Worm (Caenorhabditis elegans) whole organism, L4 larva: ENCODE results near the gene M01H9.5.

Experiments used
- D1046.2 ChIP-seq: fragments of 200-800 bp; sonication (Bioruptor generic); IDR thresholded peaks from 2 replicates; pipeline ENCODE4 v1.3.6; 2022; ENCODE audit warnings: missing genetic modification characterization, missing compliant biosample characterization
- F26F4.8 ChIP-seq: fragments of 200-800 bp; sonication (Bioruptor generic); conservative IDR thresholded peaks from 2 replicates; pipeline ENCODE4 v1.3.6; 2022; ENCODE audit warnings: missing genetic modification characterization, missing compliant biosample characterization
- F37D6.2 ChIP-seq: sonication (generic microtip); optimal IDR thresholded peaks from 2 replicates; lab custom pipeline; 2016; ENCODE audit warnings: mild to moderate bottlenecking, missing genetic modification characterization, missing compliant biosample characterization
- R02D3.7 ChIP-seq: fragments of 150-350 bp; sonication (generic microtip); optimal IDR thresholded peaks from 3 replicates; lab custom pipeline; 2014; ENCODE audit warnings: missing biosample characterization, missing genetic modification characterization
- T20F7.1 ChIP-seq: fragments of 200-800 bp; sonication (Bioruptor generic); optimal IDR thresholded peaks from 2 replicates; lab custom pipeline; 2018; ENCODE audit warnings: mild to moderate bottlenecking, missing genetic modification characterization, missing compliant biosample characterization
- Y48G9A.11 ChIP-seq: fragments of 200-800 bp; sonication (Bioruptor generic); IDR thresholded peaks from 2 replicates; pipeline ENCODE4 v1.3.6; 2022; ENCODE audit warnings: missing genetic modification reagents, missing genetic modification characterization, missing compliant biosample characterization
- aha-1 ChIP-seq: fragments of 150-350 bp; peaks from one replicate; lab custom pipeline; 2014; ENCODE audit warnings: missing biosample characterization, missing genetic modification characterization
- aly-2 ChIP-seq: sonication (generic microtip); optimal IDR thresholded peaks from 2 replicates; lab custom pipeline; 2018; ENCODE audit warnings: missing biosample characterization, missing genetic modification characterization
- ama-1 ChIP-seq: fragments of 150-350 bp; optimal IDR thresholded peaks from 2 replicates; lab custom pipeline; 2014; ENCODE audit warnings: inconsistent platforms, mixed read lengths
- ceh-20 ChIP-seq: fragments of 200-800 bp; sonication (Bioruptor generic); IDR thresholded peaks from 2 replicates; pipeline ENCODE4 v1.3.6; 2022; ENCODE audit warnings: missing genetic modification reagents, missing genetic modification characterization, missing compliant biosample characterization
- ceh-28 ChIP-seq: fragments of 150-350 bp; optimal IDR thresholded peaks from 2 replicates; lab custom pipeline; 2014; ENCODE audit warnings: missing biosample characterization, missing genetic modification reagents, missing genetic modification characterization
- ceh-44 ChIP-seq: fragments of 200-800 bp; sonication (Bioruptor generic); IDR thresholded peaks from 2 replicates; pipeline ENCODE4 v1.3.6; 2022; ENCODE audit warnings: missing genetic modification reagents, missing genetic modification characterization, missing compliant biosample characterization
- ceh-62 ChIP-seq: sonication (generic microtip); optimal IDR thresholded peaks from 2 replicates; lab custom pipeline; 2017; ENCODE audit warnings: missing biosample characterization, missing genetic modification characterization
- ceh-82 ChIP-seq: sonication (generic microtip); optimal IDR thresholded peaks from 2 replicates; lab custom pipeline; 2017; ENCODE audit warnings: missing biosample characterization, missing genetic modification characterization
- ctbp-1 ChIP-seq: fragments of 200-800 bp; sonication (Bioruptor generic); IDR thresholded peaks from 2 replicates; pipeline ENCODE4 v1.3.6; 2022; ENCODE audit warnings: missing genetic modification reagents, missing genetic modification characterization, missing compliant biosample characterization
- daf-12 ChIP-seq: fragments of 150-350 bp; optimal IDR thresholded peaks from 2 replicates; lab custom pipeline; 2014; ENCODE audit warnings: missing biosample characterization, missing genetic modification reagents, missing genetic modification characterization
- daf-8 ChIP-seq: fragments of 200-800 bp; sonication (Bioruptor generic); IDR thresholded peaks from 2 replicates; pipeline ENCODE4 v1.3.6; 2022; ENCODE audit warnings: missing genetic modification characterization, missing compliant biosample characterization
- dmd-6 ChIP-seq: fragments of 200-800 bp; sonication (Bioruptor generic); IDR thresholded peaks from 2 replicates; pipeline ENCODE4 v1.3.6; 2022; ENCODE audit warnings: missing genetic modification reagents, missing genetic modification characterization, missing compliant biosample characterization
- dmd-9 ChIP-seq: fragments of 200-800 bp; sonication (Bioruptor generic); IDR thresholded peaks from 2 replicates; pipeline ENCODE4 v1.3.6; 2022; ENCODE audit warnings: missing genetic modification reagents, missing genetic modification characterization, missing compliant biosample characterization
- dpl-1 ChIP-seq: fragments of 150-350 bp; optimal IDR thresholded peaks from 2 replicates; lab custom pipeline; 2014; ENCODE audit warnings: missing biosample characterization, missing genetic modification reagents, missing genetic modification characterization
- duxl-1 ChIP-seq: sonication (generic microtip); optimal IDR thresholded peaks from 2 replicates; lab custom pipeline; 2016; ENCODE audit warnings: mild to moderate bottlenecking, missing genetic modification characterization, moderate library complexity, missing compliant biosample characterization; ENCODE audit not compliant: poor library complexity
- dve-1 ChIP-seq: sonication (generic microtip); optimal IDR thresholded peaks from 2 replicates; lab custom pipeline; 2017; ENCODE audit warnings: antibody characterized with exemption, mild to moderate bottlenecking, missing genetic modification characterization, missing compliant biosample characterization; ENCODE audit not compliant: insufficient read depth
- gei-8 ChIP-seq: fragments of 200-800 bp; sonication (Bioruptor generic); optimal IDR thresholded peaks from 2 replicates; lab custom pipeline; 2018; ENCODE audit warnings: mild to moderate bottlenecking, missing genetic modification characterization, missing compliant biosample characterization
- hlh-11 ChIP-seq: fragments of 200-800 bp; sonication (Bioruptor generic); optimal IDR thresholded peaks from 2 replicates; lab custom pipeline; 2018; ENCODE audit warnings: mild to moderate bottlenecking, missing genetic modification characterization, missing compliant biosample characterization
- hmg-1.1 ChIP-seq: fragments of 200-800 bp; sonication (Bioruptor generic); IDR thresholded peaks from 2 replicates; pipeline ENCODE4 v1.3.6; 2022; ENCODE audit warnings: missing genetic modification reagents, missing genetic modification characterization, missing compliant biosample characterization
- jun-1 ChIP-seq: fragments of 150-350 bp; optimal IDR thresholded peaks from 2 replicates; lab custom pipeline; 2014; ENCODE audit warnings: missing biosample characterization, missing genetic modification reagents, missing genetic modification characterization
- lin-1 ChIP-seq: fragments of 200-800 bp; sonication (Bioruptor generic); IDR thresholded peaks from 2 replicates; pipeline ENCODE4 v1.3.6; 2022; ENCODE audit warnings: missing genetic modification reagents, missing genetic modification characterization, missing compliant biosample characterization
- lin-15B ChIP-seq: fragments of 150-350 bp; sonication (generic microtip); optimal IDR thresholded peaks from 3 replicates; lab custom pipeline; 2014; ENCODE audit warnings: missing biosample characterization, missing genetic modification characterization
- lin-29 ChIP-seq: fragments of 200-800 bp; sonication (Bioruptor generic); IDR thresholded peaks from 2 replicates; pipeline ENCODE4 v1.3.6; 2022; ENCODE audit warnings: missing genetic modification reagents, missing genetic modification characterization, missing compliant biosample characterization
- lin-38 ChIP-seq: fragments of 200-800 bp; sonication (Bioruptor generic); IDR thresholded peaks from 2 replicates; pipeline ENCODE4 v1.3.6; 2022; ENCODE audit warnings: missing genetic modification reagents, missing genetic modification characterization, missing compliant biosample characterization
- lin-39 ChIP-seq: fragments of 150-350 bp; optimal IDR thresholded peaks from 2 replicates; lab custom pipeline; 2014; ENCODE audit warnings: missing biosample characterization, missing genetic modification reagents, missing genetic modification characterization
- lir-3 ChIP-seq: sonication (generic microtip); optimal IDR thresholded peaks from 2 replicates; lab custom pipeline; 2016; ENCODE audit warnings: mild to moderate bottlenecking, missing genetic modification characterization, missing compliant biosample characterization
- madf-5 ChIP-seq, 2 experiments: fragments of 200-800 bp; sonication (Bioruptor generic); IDR thresholded peaks; 2 replicates each; pipeline ENCODE4 v1.3.6; 2022; ENCODE audit warnings: missing compliant biosample characterization in 2 of 2, missing genetic modification characterization in 2 of 2
- mdt-29 ChIP-seq: fragments of 200-800 bp; sonication (Bioruptor generic); IDR thresholded peaks from 2 replicates; pipeline ENCODE4 v1.3.6; 2022; ENCODE audit warnings: missing genetic modification reagents, missing genetic modification characterization, missing compliant biosample characterization
- mep-1 ChIP-seq: fragments of 150-350 bp; sonication (generic microtip); optimal IDR thresholded peaks from 3 replicates; lab custom pipeline; 2014; ENCODE audit warnings: missing biosample characterization, missing genetic modification characterization
- mes-2 ChIP-seq: sonication (generic microtip); optimal IDR thresholded peaks from 2 replicates; lab custom pipeline; 2016; ENCODE audit warnings: missing genotype, mild to moderate bottlenecking, missing genetic modification characterization, missing compliant biosample characterization; ENCODE audit not compliant: poor library complexity, severe bottlenecking
- nhr-102 ChIP-seq: sonication (generic microtip); optimal IDR thresholded peaks from 2 replicates; lab custom pipeline; 2016; ENCODE audit warnings: mild to moderate bottlenecking, missing genetic modification characterization, moderate library complexity, missing compliant biosample characterization
- nhr-25 ChIP-seq: sonication (generic microtip); optimal IDR thresholded peaks from 2 replicates; lab custom pipeline; 2017; ENCODE audit warnings: missing genetic modification characterization, mild to moderate bottlenecking, missing compliant biosample characterization, antibody characterized with exemption, moderate library complexity, borderline replicate concordance; ENCODE audit not compliant: insufficient read depth
- nhr-42 ChIP-seq: fragments of 200-800 bp; sonication (Bioruptor generic); IDR thresholded peaks from 2 replicates; pipeline ENCODE4 v1.3.6; 2022; ENCODE audit warnings: missing genetic modification characterization, missing compliant biosample characterization
- nhr-6 ChIP-seq: fragments of 150-350 bp; optimal IDR thresholded peaks from 2 replicates; lab custom pipeline; 2014; ENCODE audit warnings: missing biosample characterization, missing genetic modification characterization
- nhr-76 ChIP-seq: fragments of 150-350 bp; optimal IDR thresholded peaks from 2 replicates; lab custom pipeline; 2014; ENCODE audit warnings: missing biosample characterization, missing genetic modification characterization
- nhr-77 ChIP-seq: fragments of 150-350 bp; optimal IDR thresholded peaks from 2 replicates; lab custom pipeline; 2014; ENCODE audit warnings: missing biosample characterization, missing genetic modification characterization
- php-3 ChIP-seq: fragments of 200-800 bp; sonication (Bioruptor generic); IDR thresholded peaks from 2 replicates; pipeline ENCODE4 v1.3.6; 2022; ENCODE audit warnings: missing genetic modification reagents, missing genetic modification characterization, missing compliant biosample characterization
- pqm-1 ChIP-seq: sonication (generic microtip); optimal IDR thresholded peaks from 2 replicates; lab custom pipeline; 2017; ENCODE audit warnings: missing biosample characterization, missing genetic modification characterization
- snpc-1.2 ChIP-seq: fragments of 200-800 bp; sonication (Bioruptor generic); IDR thresholded peaks from 2 replicates; pipeline ENCODE4 v1.3.6; 2022; ENCODE audit warnings: missing genetic modification reagents, missing genetic modification characterization, missing compliant biosample characterization
- tag-97 ChIP-seq: fragments of 200-800 bp; sonication (Bioruptor generic); IDR thresholded peaks from 2 replicates; pipeline ENCODE4 v1.3.6; 2022; ENCODE audit warnings: missing genetic modification characterization, missing compliant biosample characterization
- tra-1 ChIP-seq: fragments of 200-800 bp; sonication (Bioruptor generic); IDR thresholded peaks from 2 replicates; pipeline ENCODE4 v1.3.6; 2022; ENCODE audit warnings: missing genetic modification reagents, missing genetic modification characterization, missing compliant biosample characterization
- unc-39 ChIP-seq: sonication (generic microtip); optimal IDR thresholded peaks from 2 replicates; lab custom pipeline; 2017; ENCODE audit warnings: missing biosample characterization, missing genetic modification characterization
- unc-62 ChIP-seq, 3 experiments: fragments of 150-350 bp in 1 of 3; sonication (generic microtip); optimal IDR thresholded peaks in 2 of 3; peaks in 1 of 3; 1 replicate in 1 of 3; 2 replicates in 2 of 3; lab custom pipeline; 2014 to 2017; ENCODE audit warnings: missing biosample characterization in 3 of 3, missing genetic modification characterization in 3 of 3, missing genetic modification reagents in 3 of 3, missing genotype in 1 of 3
- vab-7 ChIP-seq: fragments of 200-800 bp; sonication (Bioruptor generic); IDR thresholded peaks from 2 replicates; pipeline ENCODE4 v1.3.6; 2022; ENCODE audit warnings: missing genetic modification reagents, missing genetic modification characterization, missing compliant biosample characterization

M01H9.5 gene

ce11 chrIV:4445711-4446290 is 19.5 kb upstream of the M01H9.5 start, which contains the start of the genes wapl-1 and htz-1 (continued):
- TF ChIP-seq dpl-1 (GFP tag; lab: Kevin White, UChicago) (peak; percentile 98), hlh-11 (tag; lab: Kevin White, UChicago) (peak; percentile 92), tra-1 (peak; percentile 45; the same call in 1 of the 2 replicates), ceh-44 (GFP tag; lab: Robert Waterston, UW) (peak; percentile 39; the same call in 1 of the 2 replicates), aly-2 (tag; lab: Kevin White, UChicago) (no peak), unc-39 (tag; lab: Kevin White, UChicago) (no peak), pqm-1 (no peak), dmd-9 (peak; percentile 88), T20F7.1 (GFP tag; lab: Kevin White, UChicago) (no peak), mes-2 (tag; lab: Kevin White, UChicago) (peak; percentile 95), ceh-82 (tag; lab: Kevin White, UChicago) (no peak), nhr-77 (peak; percentile 91), lin-29 (peak; percentile 71), ceh-62 (tag; lab: Kevin White, UChicago) (no peak), daf-8 (GFP tag; lab: Robert Waterston, UW) (no peak), Y48G9A.11 (GFP tag; lab: Robert Waterston, UW) (0 out of 2 replicates have a peak, but pooled peaks have one; percentile 34), dve-1 (tag; lab: Kevin White, UChicago) (peak; percentile 98), lin-15B (tag; lab: Kevin White, UChicago) (peak; percentile 76), ceh-20 (GFP tag; lab: Robert Waterston, UW) (peak; percentile 93), mep-1 (tag; lab: Kevin White, UChicago) (peak; percentile 97), duxl-1 (tag; lab: Kevin White, UChicago) (peak; percentile 87), hmg-1.1 (GFP tag; lab: Robert Waterston, UW) (peak; percentile 88), jun-1 (tag; lab: Kevin White, UChicago) (peak; percentile 75), ceh-28 (tag; lab: Kevin White, UChicago) (peak; percentile 18), tag-97 (no peak), mdt-29 (GFP tag; lab: Robert Waterston, UW) (peak; percentile 84), lir-3 (tag; lab: Kevin White, UChicago) (no peak), lin-1 (GFP tag; lab: Robert Waterston, UW) (peak; percentile 48; the same call in 1 of the 2 replicates), daf-12 (tag; lab: Kevin White, UChicago) (no peak), F37D6.2 (tag; lab: Kevin White, UChicago) (peak; percentile 85), vab-7 (GFP tag; lab: Robert Waterston, UW) (peak; percentile 52; the same call in 1 of the 2 replicates), unc-62 (GFP tag; optimal IDR thresholded peaks at IDR 0.05 in 1 of 2; lab: Kevin White, UChicago) (peak in 1 of 2 experiments; percentile 99), unc-62 (tag; optimal IDR thresholded peaks at IDR 0.05; lab: Kevin White, UChicago) (no peak), nhr-42 (GFP tag; lab: Robert Waterston, UW) (peak; percentile 89), nhr-6 (tag; lab: Kevin White, UChicago) (peak; percentile 97), lin-38 (peak; percentile 91), nhr-25 (tag; lab: Kevin White, UChicago) (peak; percentile 88), gei-8 (GFP tag; lab: Kevin White, UChicago) (peak; percentile 31), lin-39 (tag; lab: Kevin White, UChicago) (no peak), aha-1 (tag; lab: Kevin White, UChicago) (peak; percentile 100), php-3 (GFP tag; lab: Robert Waterston, UW) (no peak; the same call in 1 of the 2 replicates), nhr-76 (no peak), F26F4.8 (GFP tag; lab: Robert Waterston, UW) (no peak), ama-1 (lab: Kevin White, UChicago) (peak; percentile 88), dmd-6 (peak; percentile 92), R02D3.7 (tag; lab: Kevin White, UChicago) (peak; percentile 93), nhr-102 (tag; lab: Kevin White, UChicago) (peak; percentile 91), D1046.2 (GFP tag; lab: Robert Waterston, UW) (peak; percentile 83; the same call in 1 of the 2 replicates), snpc-1.2 (peak; percentile 72), ctbp-1 (GFP tag; lab: Robert Waterston, UW) (peak; percentile 84), madf-5 (GFP tag; IDR thresholded peaks at IDR 0.05; lab: Robert Waterston, UW) (no peak)
